Worm (Caenorhabditis elegans): Measurements from ENCODE around the gene cyp-13A8.

DNA sequence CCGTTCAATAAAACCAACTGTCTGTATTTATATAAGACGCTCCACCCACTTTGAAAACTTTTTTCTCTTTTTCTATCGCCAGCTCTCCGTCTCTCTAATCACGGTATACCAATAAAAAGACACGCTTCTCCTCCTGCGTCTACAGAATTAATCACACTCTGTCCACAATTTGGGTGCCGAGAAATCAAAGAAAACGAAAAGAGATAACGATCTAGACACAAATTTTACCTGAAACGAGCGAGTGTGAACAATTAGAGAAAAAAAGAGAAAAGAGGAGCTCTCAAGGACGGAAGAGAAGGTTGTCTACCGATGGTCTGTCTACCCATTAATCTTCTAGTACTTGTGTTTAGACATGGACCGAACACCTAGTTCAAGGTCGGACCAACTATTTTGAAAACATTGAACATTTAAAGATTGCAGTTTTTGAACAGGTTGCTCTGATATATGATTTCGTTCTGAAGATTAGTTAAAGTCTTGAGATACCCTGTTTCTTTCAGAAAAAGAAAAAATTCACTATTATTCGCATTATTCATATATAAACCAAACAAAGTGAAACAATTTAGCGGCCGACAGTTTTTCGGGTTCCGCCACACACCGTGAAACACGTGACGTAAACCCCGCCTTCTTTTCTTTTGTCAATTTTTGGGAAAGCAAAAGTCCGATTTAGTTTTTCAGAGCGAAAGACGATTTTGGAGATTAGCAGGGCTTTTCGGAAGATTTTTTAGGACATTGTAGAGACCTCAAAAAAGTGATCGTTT lies 19.8 kb downstream of the cyp-13A8 start, which contains the start of gene cyp-13A2:
- no peak for TF ChIP-seq mes-4 (tag; optimal IDR thresholded peaks at IDR 0.05)
- no peak for TF ChIP-seq unc-62 (GFP tag; optimal IDR thresholded peaks at IDR 0.05)

All from whole organism, young adult.